Fruit fly (Drosophila melanogaster) Kc167 (cell line): ENCODE measurements around the gene Fdx1.

Source experiments
- Myc ChIP-seq: fragments of >200 bp; optimal IDR thresholded peaks from 2 replicates; lab custom pipeline; 2017; ENCODE audit warnings: missing external identifiers
- psq ChIP-seq: fragments of >200 bp; optimal IDR thresholded peaks from 2 replicates; lab custom pipeline; 2017; ENCODE audit warnings: missing external identifiers
- ttk ChIP-seq: sonication (Bioruptor generic); optimal IDR thresholded peaks from 2 replicates; lab custom pipeline; 2017; ENCODE audit warnings: missing external identifiers

DNA sequence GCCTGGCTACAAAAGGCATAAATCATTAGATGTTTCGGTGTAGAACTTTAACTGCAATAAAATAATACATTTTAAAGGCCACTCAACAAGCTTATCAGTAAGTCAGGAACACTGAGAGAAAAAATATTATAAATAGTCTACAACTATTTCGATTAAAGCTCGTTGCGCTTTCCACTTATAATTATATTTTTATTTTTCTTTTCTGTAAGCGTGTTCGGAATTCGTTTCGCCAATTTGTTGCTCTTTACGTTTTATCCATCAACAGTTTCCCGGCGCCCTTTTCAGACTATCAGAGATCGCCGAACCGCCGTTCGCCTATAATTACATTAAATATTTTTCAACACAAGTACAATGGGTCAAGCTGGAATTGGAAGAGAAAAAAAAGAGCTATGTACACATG is 32.0 kb downstream of the Fdx1 start:
- no peak for TF ChIP-seq Myc (lab: Kevin White, UChicago)
- TF ChIP-seq ttk (lab: Kevin White, UChicago): no peak
- TF ChIP-seq psq (lab: Kevin White, UChicago): no peak
